Fruit fly (Drosophila melanogaster) whole organism, pupa: ENCODE data around the gene kst.

Experiments
- CG10348 ChIP-seq: fragments of 200-800 bp; sonication (Bioruptor generic); IDR thresholded peaks from 2 replicates; pipeline ENCODE4 v1.3.6; 2022; ENCODE audit warnings: missing biosample characterization, missing genetic modification characterization
- CG12605 ChIP-seq: fragments of 200-800 bp; sonication (Bioruptor generic); IDR thresholded peaks from 2 replicates; pipeline ENCODE4 v1.3.6; 2022; ENCODE audit warnings: missing biosample characterization, missing genetic modification characterization
- CG13204 ChIP-seq: fragments of 200-800 bp; sonication (Bioruptor generic); optimal IDR thresholded peaks from 2 replicates; lab custom pipeline; 2018; ENCODE audit warnings: missing biosample characterization, mild to moderate bottlenecking, missing genetic modification characterization, moderate library complexity
- CG14655 ChIP-seq: fragments of 200-800 bp; sonication (Bioruptor generic); optimal IDR thresholded peaks from 3 replicates; lab custom pipeline; 2017; ENCODE audit warnings: mild to moderate bottlenecking, missing biosample characterization, missing genetic modification reagents, missing genetic modification characterization
- CG15710 ChIP-seq: fragments of 200-800 bp; sonication (Bioruptor generic); optimal IDR thresholded peaks from 2 replicates; lab custom pipeline; 2018; ENCODE audit warnings: missing biosample characterization, mild to moderate bottlenecking, missing genetic modification characterization, moderate library complexity
- CG17806 ChIP-seq: fragments of 200-800 bp; sonication (Bioruptor generic); optimal IDR thresholded peaks from 2 replicates; lab custom pipeline; 2018; ENCODE audit warnings: missing biosample characterization, mild to moderate bottlenecking, missing genetic modification characterization, moderate library complexity
- CG32121 ChIP-seq: fragments of 200-800 bp; sonication (Bioruptor generic); IDR thresholded peaks from 2 replicates; pipeline ENCODE4 v1.3.6; 2022; ENCODE audit warnings: missing biosample characterization, missing genetic modification characterization
- CG34367 ChIP-seq: fragments of 200-800 bp; sonication (Bioruptor generic); optimal IDR thresholded peaks from 2 replicates; lab custom pipeline; 2018; ENCODE audit warnings: missing biosample characterization, mild to moderate bottlenecking, missing genetic modification characterization
- CG4496 ChIP-seq: fragments of 200-800 bp; sonication (Bioruptor generic); IDR thresholded peaks from 3 replicates; pipeline ENCODE4 v1.3.6; 2022; ENCODE audit warnings: missing biosample characterization, missing genetic modification characterization
- CG8159 ChIP-seq: fragments of 200-800 bp; sonication (Bioruptor generic); optimal IDR thresholded peaks from 3 replicates; lab custom pipeline; 2018; ENCODE audit warnings: missing biosample characterization, mild to moderate bottlenecking, missing genetic modification characterization, moderate library complexity
- CG8301 ChIP-seq: fragments of 200-800 bp; sonication (Bioruptor generic); optimal IDR thresholded peaks from 2 replicates; lab custom pipeline; 2018; ENCODE audit warnings: missing biosample characterization, mild to moderate bottlenecking, missing genetic modification characterization
- CG9948 ChIP-seq: fragments of 200-800 bp; sonication (Bioruptor generic); optimal IDR thresholded peaks from 2 replicates; lab custom pipeline; 2018; ENCODE audit warnings: missing biosample characterization, mild to moderate bottlenecking, missing genetic modification characterization, moderate library complexity
- D1 ChIP-seq: fragments of 200-800 bp; sonication (Bioruptor generic); optimal IDR thresholded peaks from 2 replicates; lab custom pipeline; 2018; ENCODE audit warnings: missing biosample characterization, mild to moderate bottlenecking, missing genetic modification characterization, moderate library complexity
- EcR ChIP-seq: fragments of 200-800 bp; sonication (Bioruptor generic); optimal IDR thresholded peaks from 3 replicates; lab custom pipeline; 2019; ENCODE audit warnings: missing biosample characterization, missing genetic modification characterization, mild to moderate bottlenecking, moderate library complexity, missing genetic modification reagents
- Ets98B ChIP-seq: fragments of 200-800 bp; sonication (Bioruptor generic); IDR thresholded peaks from 2 replicates; pipeline ENCODE4 v1.3.6; 2022; ENCODE audit warnings: missing biosample characterization, missing genetic modification characterization
- Pif1A ChIP-seq: fragments of 200-800 bp; sonication (Bioruptor generic); optimal IDR thresholded peaks from 3 replicates; lab custom pipeline; 2016; ENCODE audit warnings: missing biosample characterization, missing genetic modification characterization
- Pif1B ChIP-seq: fragments of 200-800 bp; sonication (Bioruptor generic); optimal IDR thresholded peaks from 3 replicates; lab custom pipeline; 2016; ENCODE audit warnings: missing biosample characterization, missing genetic modification characterization
- Snoo ChIP-seq: fragments of 200-800 bp; sonication (Bioruptor generic); optimal IDR thresholded peaks from 3 replicates; lab custom pipeline; 2017; ENCODE audit warnings: missing biosample characterization, mild to moderate bottlenecking, missing genetic modification characterization, inconsistent platforms
- fd96Ca ChIP-seq: fragments of 200-800 bp; sonication (Bioruptor generic); IDR thresholded peaks from 3 replicates; pipeline ENCODE4 v1.3.6; 2022; ENCODE audit warnings: missing biosample characterization, missing genetic modification characterization
- gl ChIP-seq: fragments of 200-800 bp; sonication (Bioruptor generic); optimal IDR thresholded peaks from 2 replicates; lab custom pipeline; 2018; ENCODE audit warnings: missing biosample characterization, mild to moderate bottlenecking, missing genetic modification characterization
- rn ChIP-seq: fragments of 200-800 bp; sonication (Bioruptor generic); IDR thresholded peaks from 2 replicates; pipeline ENCODE4 v1.3.6; 2022; ENCODE audit warnings: missing biosample characterization, missing genetic modification characterization

kst gene

dm6 chr3L:3386730-3387129 lies 50.1 kb downstream of the kst start:
- TF ChIP-seq Pif1B (GFP tag; lab: Kevin White, UChicago) (no peak), CG14655 (GFP tag; lab: Kevin White, UChicago) (peak; percentile 4), CG13204 (no peak), CG8159 (tag; lab: Kevin White, UChicago) (no peak), CG34367 (no peak), CG32121 (0 out of 2 replicates have a peak, but pooled peaks have one; percentile 22), CG4496 (GFP tag; lab: Robert Waterston, UW) (no peak), rn (GFP tag; lab: Robert Waterston, UW) (no peak), Snoo (tag; lab: Kevin White, UChicago) (no peak), CG9948 (tag; lab: Kevin White, UChicago) (no peak), EcR (GFP tag; lab: Kevin White, UChicago) (no peak), CG8301 (no peak), CG12605 (GFP tag; lab: Robert Waterston, UW) (peak; percentile 26; the same call in 1 of the 2 replicates), gl (tag; lab: Kevin White, UChicago) (no peak), CG10348 (no peak), D1 (no peak), CG15710 (tag; lab: Kevin White, UChicago) (no peak), fd96Ca (GFP tag; lab: Robert Waterston, UW) (no peak), Pif1A (GFP tag; lab: Kevin White, UChicago) (no peak), CG17806 (tag; lab: Kevin White, UChicago) (no peak), Ets98B (GFP tag; lab: Robert Waterston, UW) (peak; percentile 24; the same call in 1 of the 2 replicates)
- TF ChIP-seq, all 21 proteins: peak for 4

- TF ChIP-seq CG8301: peak; percentile 22
- TF ChIP-seq rn (GFP tag; lab: Robert Waterston, UW): no peak
- no peak for TF ChIP-seq CG12605 (GFP tag; lab: Robert Waterston, UW)
- no peak for TF ChIP-seq fd96Ca (GFP tag; lab: Robert Waterston, UW)
- TF ChIP-seq Snoo (tag; lab: Kevin White, UChicago): no peak
- TF ChIP-seq CG32121: no peak
Measured at dm6 chr3L:3387619-3388018, 51.0 kb downstream of the kst start.

dm6 chr3L:3388708-3389665 lies 52.3 kb downstream of the kst start:
- TF ChIP-seq Pif1A (GFP tag; lab: Kevin White, UChicago) (peak; percentile 77), CG14655 (GFP tag; lab: Kevin White, UChicago) (peak; percentile 85), CG17806 (tag; lab: Kevin White, UChicago) (peak; percentile 76), CG4496 (GFP tag; lab: Robert Waterston, UW) (peak; percentile 85), Ets98B (GFP tag; lab: Robert Waterston, UW) (peak; percentile 86), CG34367 (peak; percentile 47), EcR (GFP tag; lab: Kevin White, UChicago) (peak; percentile 22), CG13204 (peak; percentile 91), D1 (peak; percentile 39), Pif1B (GFP tag; lab: Kevin White, UChicago) (peak; percentile 70), CG32121 (peak; percentile 78), CG9948 (tag; lab: Kevin White, UChicago) (peak; percentile 65), gl (tag; lab: Kevin White, UChicago) (peak; percentile 43), CG8301 (peak; percentile 74), Snoo (tag; lab: Kevin White, UChicago) (peak; percentile 53), CG12605 (GFP tag; lab: Robert Waterston, UW) (peak; percentile 42), CG10348 (peak; percentile 45), CG15710 (tag; lab: Kevin White, UChicago) (peak; percentile 72), CG8159 (tag; lab: Kevin White, UChicago) (peak; percentile 75), fd96Ca (GFP tag; lab: Robert Waterston, UW) (peak; percentile 87), rn (GFP tag; lab: Robert Waterston, UW) (peak; percentile 85)

dm6 chr3L:3389666-3390059 lies 53.0 kb downstream of the kst start:
- no peak for TF ChIP-seq CG9948 (tag; lab: Kevin White, UChicago)
- no peak for TF ChIP-seq gl (tag; lab: Kevin White, UChicago)
- peak; percentile 55 for TF ChIP-seq Snoo (tag; lab: Kevin White, UChicago)
- peak; percentile 70 for TF ChIP-seq Pif1A (GFP tag; lab: Kevin White, UChicago)
- peak; percentile 21 for TF ChIP-seq CG14655 (GFP tag; lab: Kevin White, UChicago)
- TF ChIP-seq EcR (GFP tag; lab: Kevin White, UChicago): no peak
- peak; percentile 71 for TF ChIP-seq Pif1B (GFP tag; lab: Kevin White, UChicago)

dm6 chr3L:3390525-3390924 lies 53.9 kb downstream of the kst start:
- TF ChIP-seq CG8301 (no peak), rn (GFP tag; lab: Robert Waterston, UW) (no peak), CG34367 (no peak), Snoo (tag; lab: Kevin White, UChicago) (no peak), D1 (no peak)
- TF ChIP-seq, all 21 proteins: peak for 0

dm6 chr3L:3391871-3392270 lies 55.2 kb downstream of the kst start:
- TF ChIP-seq CG34367: peak; percentile 67
- TF ChIP-seq CG12605 (GFP tag; lab: Robert Waterston, UW): 0 out of 2 replicates have a peak, but pooled peaks have one; percentile 9
- TF ChIP-seq CG32121: no peak
- TF ChIP-seq Pif1B (GFP tag; lab: Kevin White, UChicago): peak; percentile 74
- TF ChIP-seq CG10348: no peak
- TF ChIP-seq fd96Ca (GFP tag; lab: Robert Waterston, UW): peak; percentile 49; the same call in 1 of the 3 replicates
- peak; percentile 69 for TF ChIP-seq gl (tag; lab: Kevin White, UChicago)
- TF ChIP-seq rn (GFP tag; lab: Robert Waterston, UW): no peak
- peak; percentile 87 for TF ChIP-seq CG17806 (tag; lab: Kevin White, UChicago)
- peak; percentile 23 for TF ChIP-seq D1
- TF ChIP-seq CG8159 (tag; lab: Kevin White, UChicago): peak; percentile 86
- no peak for TF ChIP-seq CG13204
- peak; percentile 75 for TF ChIP-seq CG8301
- TF ChIP-seq CG4496 (GFP tag; lab: Robert Waterston, UW): peak; percentile 68; the same call in 2 of the 3 replicates
- TF ChIP-seq Snoo (tag; lab: Kevin White, UChicago): peak; percentile 78
- TF ChIP-seq CG9948 (tag; lab: Kevin White, UChicago): peak; percentile 82
- peak; percentile 19; the same call in 1 of the 2 replicates for TF ChIP-seq Ets98B (GFP tag; lab: Robert Waterston, UW)
- TF ChIP-seq Pif1A (GFP tag; lab: Kevin White, UChicago): peak; percentile 69
- TF ChIP-seq EcR (GFP tag; lab: Kevin White, UChicago): no peak
- TF ChIP-seq CG14655 (GFP tag; lab: Kevin White, UChicago): peak; percentile 77
- peak; percentile 76 for TF ChIP-seq CG15710 (tag; lab: Kevin White, UChicago)
